Fruit fly (Drosophila melanogaster) whole organism, adult: ENCODE results near the gene CG2991.

Experiments used
- CG11617 ChIP-seq: fragments of 200-800 bp; sonication (Bioruptor generic); optimal IDR thresholded peaks from 2 replicates; lab custom pipeline; 2017; ENCODE audit warnings: mild to moderate bottlenecking, missing biosample characterization, missing genetic modification reagents, missing genetic modification characterization
- CG12768 ChIP-seq: fragments of 200-800 bp; sonication (Bioruptor generic); optimal IDR thresholded peaks from 2 replicates; lab custom pipeline; 2017; ENCODE audit warnings: missing biosample characterization, missing genetic modification characterization, mild to moderate bottlenecking, moderate library complexity, missing genetic modification reagents
- CG14711 ChIP-seq: fragments of 200-800 bp; sonication (Bioruptor generic); optimal IDR thresholded peaks from 2 replicates; lab custom pipeline; 2018; ENCODE audit warnings: missing biosample characterization, mild to moderate bottlenecking, missing genetic modification characterization, moderate library complexity
- CG1620 ChIP-seq: fragments of 200-800 bp; sonication (Bioruptor generic); optimal IDR thresholded peaks from 2 replicates; lab custom pipeline; 2016; ENCODE audit warnings: missing biosample characterization, missing genetic modification characterization
- CG33017 ChIP-seq: fragments of 200-800 bp; sonication (Bioruptor generic); optimal IDR thresholded peaks from 2 replicates; lab custom pipeline; 2018; ENCODE audit warnings: missing biosample characterization, mild to moderate bottlenecking, missing genetic modification characterization, moderate library complexity
- CG5204 ChIP-seq: fragments of 200-800 bp; sonication (Bioruptor generic); optimal IDR thresholded peaks from 2 replicates; lab custom pipeline; 2016; ENCODE audit warnings: missing biosample characterization, missing genetic modification characterization
- CG7101 ChIP-seq: fragments of 200-800 bp; sonication (Bioruptor generic); optimal IDR thresholded peaks from 2 replicates; lab custom pipeline; 2018; ENCODE audit warnings: missing biosample characterization, mild to moderate bottlenecking, missing genetic modification characterization, moderate library complexity
- Clk ChIP-seq: fragments of 200-800 bp; sonication (Bioruptor generic); optimal IDR thresholded peaks from 2 replicates; lab custom pipeline; 2017; ENCODE audit warnings: missing biosample characterization, missing genetic modification characterization
- Crg-1 ChIP-seq: fragments of 200-800 bp; sonication (Bioruptor generic); optimal IDR thresholded peaks from 2 replicates; lab custom pipeline; 2016; ENCODE audit warnings: missing biosample characterization, missing genetic modification characterization
- Hr96 ChIP-seq: fragments of 200-800 bp; sonication (Bioruptor generic); optimal IDR thresholded peaks from 2 replicates; lab custom pipeline; 2016; ENCODE audit warnings: missing biosample characterization, missing genetic modification characterization
- Mnt ChIP-seq: fragments of 200-800 bp; sonication (Bioruptor generic); optimal IDR thresholded peaks from 2 replicates; lab custom pipeline; 2016; ENCODE audit warnings: missing biosample characterization, mild to moderate bottlenecking, missing genetic modification characterization
- bab1 ChIP-seq: fragments of 200-800 bp; sonication (Bioruptor generic); optimal IDR thresholded peaks from 3 replicates; lab custom pipeline; 2019; ENCODE audit warnings: missing biosample characterization, mild to moderate bottlenecking, missing genetic modification characterization, moderate library complexity
- cic ChIP-seq: fragments of 200-800 bp; sonication (Bioruptor generic); optimal IDR thresholded peaks from 2 replicates; lab custom pipeline; 2017; ENCODE audit warnings: missing biosample characterization, mild to moderate bottlenecking, missing genetic modification characterization, moderate library complexity
- cnc ChIP-seq, 2 experiments: fragments of >200 bp; optimal IDR thresholded peaks; 2 replicates each; lab custom pipeline; 2017
- kay ChIP-seq: fragments of 200-800 bp; sonication (Bioruptor generic); peaks from one replicate; lab custom pipeline; 2016; ENCODE audit warnings: missing biosample characterization, missing genetic modification characterization, borderline replicate concordance
- ovo ChIP-seq: fragments of 200-800 bp; sonication (Bioruptor generic); optimal IDR thresholded peaks from 2 replicates; lab custom pipeline; 2016; ENCODE audit warnings: missing biosample characterization, missing genetic modification characterization
- tj ChIP-seq: fragments of 200-800 bp; sonication (Bioruptor generic); optimal IDR thresholded peaks from 3 replicates; lab custom pipeline; 2017; ENCODE audit warnings: missing biosample characterization, mild to moderate bottlenecking, missing genetic modification characterization, moderate library complexity
- toe ChIP-seq: fragments of 200-800 bp; sonication (Bioruptor generic); optimal IDR thresholded peaks from 2 replicates; lab custom pipeline; 2016; ENCODE audit warnings: missing biosample characterization, missing genetic modification characterization

The CG2991 gene

DNA sequence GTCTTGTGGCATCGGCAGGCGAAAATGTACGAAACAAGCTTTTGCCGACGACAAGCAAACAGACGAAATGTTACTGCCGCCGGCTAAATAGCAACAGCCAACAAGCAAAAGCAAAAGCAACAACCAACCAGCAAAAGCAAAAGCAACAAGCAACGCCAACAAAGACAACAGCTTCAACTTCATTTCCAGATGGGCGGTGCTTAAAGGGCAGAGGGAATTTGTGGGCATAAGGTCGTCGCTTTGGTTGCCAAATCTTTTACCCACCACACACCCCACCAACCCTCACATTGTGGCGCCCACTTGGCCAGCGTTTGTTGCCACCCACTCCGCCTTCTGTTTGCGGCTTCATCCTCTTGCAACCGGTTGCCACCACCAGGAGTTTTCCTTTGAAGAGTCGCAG is 54.0 kb downstream of the CG2991 start:
- TF ChIP-seq Mnt (no peak), CG12768 (no peak), cnc (optimal IDR thresholded peaks at IDR 0.05; lab: Kevin White, UChicago) (no peak), Crg-1 (no peak), Hr96 (no peak), CG1620 (GFP tag; lab: Kevin White, UChicago) (no peak), Clk (no peak), CG7101 (tag; lab: Kevin White, UChicago) (no peak), CG11617 (GFP tag; lab: Kevin White, UChicago) (no peak), toe (GFP tag; lab: Kevin White, UChicago) (no peak), CG14711 (tag; lab: Kevin White, UChicago) (no peak), CG5204 (GFP tag; lab: Kevin White, UChicago) (no peak), CG33017 (no peak), kay (GFP tag; lab: Kevin White, UChicago) (no peak), tj (GFP tag; lab: Kevin White, UChicago) (no peak), ovo (GFP tag; lab: Kevin White, UChicago) (no peak), bab1 (no peak), cic (GFP tag; lab: Kevin White, UChicago) (no peak)
